Worm (Caenorhabditis elegans) whole organism, dauer: Measurements from ENCODE around the gene ZK1127.5.

ENCODE experiments used
- unc-62 ChIP-seq: sonication (generic microtip); optimal IDR thresholded peaks from 2 replicates; lab custom pipeline; 2017; ENCODE audit warnings: missing biosample characterization, missing genetic modification reagents, missing genetic modification characterization

Gene ZK1127.5

ce11 chrII:7050021-7050722 is at the start of gene ZK1127.5, which contains the start of gene tcer-1:
TSS of gene ZK1127.5 (plus strand) at chrII:7050672.
TSS of gene tcer-1 (minus strand) at chrII:7050071.
- no peak for TF ChIP-seq unc-62 (GFP tag; lab: Kevin White, UChicago)

- TF ChIP-seq unc-62 (GFP tag; lab: Kevin White, UChicago) = no peak
Measured at ce11 chrII:7002956-7003357, 47.5 kb upstream of the ZK1127.5 start.

DNA sequence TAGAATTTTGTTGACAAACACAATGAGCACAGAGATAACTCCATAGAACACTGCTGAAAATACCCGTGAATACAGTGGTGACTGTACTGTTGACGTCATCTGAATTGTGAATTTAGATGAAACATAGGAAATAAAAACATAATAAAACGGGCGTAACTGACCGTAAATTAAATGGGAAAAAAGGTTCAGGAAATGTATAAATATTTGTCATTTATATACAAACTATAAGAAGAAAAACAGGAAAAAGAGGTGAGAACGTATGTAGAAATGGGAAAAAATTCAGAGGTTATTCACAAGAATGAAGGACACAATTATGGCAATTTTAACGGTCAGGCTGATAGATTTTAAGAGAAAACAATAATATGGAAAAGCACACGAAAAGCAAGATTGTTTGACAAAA is 37.9 kb upstream of the ZK1127.5 start, which contains the start of gene sqv-7:
Gene sqv-7 (minus strand): TSS at position 101 of the 400 bp plus-strand sequence.
- TF ChIP-seq unc-62 (GFP tag; lab: Kevin White, UChicago) = no peak

DNA sequence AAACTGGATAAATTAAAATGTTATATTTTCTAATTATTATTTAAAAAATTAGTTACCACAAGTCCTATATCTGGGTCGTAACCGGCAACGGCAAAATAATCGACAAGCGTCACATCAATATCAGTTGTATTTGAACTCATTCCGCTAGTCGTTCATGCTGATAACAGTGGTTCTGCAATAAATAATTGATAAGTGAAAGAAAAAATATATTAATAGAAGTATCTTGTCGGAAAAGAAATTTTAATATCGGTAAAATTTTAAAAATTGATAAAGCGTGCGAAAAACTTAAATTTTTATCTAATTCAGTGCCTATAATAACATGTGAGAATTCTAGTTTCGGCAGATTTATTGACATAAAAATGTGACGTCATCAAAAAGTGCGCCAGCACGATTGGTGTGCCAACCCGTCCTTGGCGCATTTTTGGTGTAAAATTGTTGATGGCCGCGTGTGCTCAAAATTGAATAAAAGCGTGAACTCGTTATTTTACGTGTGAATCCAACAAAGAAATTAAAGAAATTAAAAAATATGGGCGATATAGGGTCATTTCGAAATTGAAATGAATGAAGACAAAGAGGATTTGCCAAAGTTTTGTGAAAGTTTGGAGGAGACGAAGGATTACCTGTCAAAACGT is 28.0 kb upstream of the ZK1127.5 start, which contains the start of the genes lst-6 and lst-5:
Gene lst-6 (minus strand): TSS at position 140 of the 632 bp plus-strand sequence.
Gene lst-5 (plus strand): TSS at position 544 of the 632 bp plus-strand sequence.
- TF ChIP-seq unc-62 (GFP tag; lab: Kevin White, UChicago) = no peak

DNA sequence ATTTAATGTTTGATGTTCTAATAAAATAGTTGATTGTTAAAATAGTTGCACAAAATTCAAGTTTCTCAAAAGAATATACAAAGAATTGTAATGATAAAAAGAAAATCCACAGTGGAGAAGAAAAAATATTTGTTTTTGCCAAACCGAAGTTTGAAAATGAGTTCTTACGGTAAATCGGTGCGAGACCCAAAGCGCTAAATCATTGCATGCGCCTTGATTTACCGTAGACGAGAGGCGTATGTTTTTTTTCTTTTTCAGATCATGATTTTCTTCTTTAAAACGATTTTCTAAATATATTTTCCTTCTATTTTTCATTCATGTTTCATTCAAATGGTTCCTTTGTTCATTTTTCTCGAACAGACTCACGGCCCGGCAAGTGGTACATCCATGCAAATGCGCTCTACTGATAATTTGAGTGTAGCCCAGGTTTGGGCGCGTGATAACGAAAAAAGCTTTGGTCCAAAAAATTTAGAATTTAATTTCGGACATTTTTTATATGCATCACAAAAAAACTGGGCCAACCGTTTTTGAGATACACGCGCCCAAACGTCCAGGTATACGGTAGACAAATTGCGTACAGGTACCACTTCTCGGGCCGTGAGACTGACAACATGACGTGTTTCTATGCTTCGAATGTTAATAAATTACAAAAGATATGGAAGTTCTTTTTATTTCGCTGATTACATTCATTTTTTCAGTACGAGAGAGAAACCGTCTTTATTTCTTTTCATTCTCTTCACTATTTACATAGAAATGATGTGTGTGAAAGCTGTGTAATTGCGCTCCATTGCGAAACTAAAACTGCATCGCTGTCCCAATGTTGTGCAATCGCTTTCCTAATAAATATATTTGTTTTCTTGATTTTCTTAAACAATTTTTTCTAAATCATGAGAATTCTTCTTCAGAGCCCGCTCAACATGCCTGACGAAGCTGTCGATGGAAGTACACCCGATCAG is 25.3 kb upstream of the ZK1127.5 start, which contains the start of gene znf-598:
Gene znf-598 (plus strand): TSS at position 906 of the 956 bp plus-strand sequence.
- no peak for TF ChIP-seq unc-62 (GFP tag; lab: Kevin White, UChicago)

ce11 chrII:7029524-7029923 is 20.9 kb upstream of the ZK1127.5 start:
- no peak for TF ChIP-seq unc-62 (GFP tag; lab: Kevin White, UChicago)

DNA sequence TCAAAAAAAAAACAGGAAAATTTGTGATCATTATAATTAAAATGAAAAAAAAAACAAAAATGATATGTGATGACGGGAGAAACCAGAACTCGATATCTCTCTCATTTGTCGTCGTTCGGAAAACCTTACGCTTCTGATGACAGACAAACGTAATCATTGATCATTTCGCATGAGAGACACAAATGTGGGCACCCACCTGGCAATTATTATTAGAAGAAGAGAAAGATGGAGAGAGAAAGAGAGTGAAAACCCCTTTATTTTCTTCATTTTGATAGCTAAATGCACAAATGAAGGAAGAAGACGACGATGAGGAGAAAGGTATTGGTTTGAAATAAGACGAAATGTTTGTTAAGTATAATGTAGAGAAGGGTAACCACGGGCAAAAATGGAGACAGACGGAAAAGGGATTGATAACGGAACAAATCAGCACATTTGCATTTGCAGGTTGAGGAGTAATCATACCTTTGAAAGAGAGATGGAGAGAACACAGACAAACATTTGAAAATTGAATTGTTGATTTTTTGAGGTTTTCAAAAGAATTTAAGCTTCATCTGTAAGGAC is 19.3 kb upstream of the ZK1127.5 start:
- no peak for TF ChIP-seq unc-62 (GFP tag; lab: Kevin White, UChicago)

DNA sequence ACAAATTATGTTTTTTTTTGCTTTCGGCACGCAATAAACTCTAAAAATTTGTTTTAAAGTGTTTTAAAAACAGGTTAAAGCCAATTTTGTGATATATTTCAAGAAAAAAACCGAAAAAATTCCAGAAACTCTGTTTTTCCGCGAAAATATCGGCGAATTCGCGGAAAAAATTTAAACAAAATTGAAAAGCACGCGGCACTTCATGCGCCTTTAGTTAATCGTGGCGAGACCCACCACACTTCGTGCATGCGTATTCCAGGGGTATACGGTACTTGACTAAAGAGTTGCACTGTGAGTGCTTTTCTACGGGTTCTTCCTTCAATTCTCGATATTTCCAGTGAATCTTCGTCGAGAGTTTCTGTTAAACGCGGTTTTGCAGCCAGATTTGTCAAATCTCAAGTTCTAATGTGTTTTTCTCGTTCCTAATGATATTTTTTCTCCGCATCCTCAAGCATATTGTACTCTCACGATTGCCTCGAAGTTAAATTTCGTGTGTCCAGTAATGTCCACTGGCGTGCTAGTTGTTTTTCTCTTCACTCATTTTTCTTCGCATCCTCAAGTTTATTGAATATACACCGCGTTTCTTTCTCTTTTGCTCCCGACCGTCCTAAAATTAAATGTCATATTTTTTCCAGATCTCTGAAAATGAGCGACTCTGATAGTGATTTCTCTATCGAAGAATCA is 12.7 kb upstream of the ZK1127.5 start, which contains the start of gene cin-4:
Gene cin-4 (plus strand): TSS at position 634 of the 684 bp plus-strand sequence.
- no peak for TF ChIP-seq unc-62 (GFP tag; lab: Kevin White, UChicago)

ce11 chrII:7049470-7049869 is 1.0 kb upstream of the ZK1127.5 start:
- no peak for TF ChIP-seq unc-62 (GFP tag; lab: Kevin White, UChicago)

- TF ChIP-seq unc-62 (GFP tag; lab: Kevin White, UChicago) = no peak
Measured at ce11 chrII:7051778-7052177, 1.3 kb downstream of the ZK1127.5 start, which contains the start of gene ZK1127.12. TSS of gene ZK1127.12 (plus strand) at chrII:7052078.

- no peak for TF ChIP-seq unc-62 (GFP tag; lab: Kevin White, UChicago)
Measured at ce11 chrII:7053001-7053400, 2.5 kb downstream of the ZK1127.5 start, which contains the start of gene ZK1127.13. TSS of gene ZK1127.13 (plus strand) at chrII:7053301.

ce11 chrII:7053649-7054048 is 3.2 kb downstream of the ZK1127.5 start, which contains the start of gene ZK1127.4:
TSS of gene ZK1127.4 (plus strand) at chrII:7053949.
- no peak for TF ChIP-seq unc-62 (GFP tag; lab: Kevin White, UChicago)

DNA sequence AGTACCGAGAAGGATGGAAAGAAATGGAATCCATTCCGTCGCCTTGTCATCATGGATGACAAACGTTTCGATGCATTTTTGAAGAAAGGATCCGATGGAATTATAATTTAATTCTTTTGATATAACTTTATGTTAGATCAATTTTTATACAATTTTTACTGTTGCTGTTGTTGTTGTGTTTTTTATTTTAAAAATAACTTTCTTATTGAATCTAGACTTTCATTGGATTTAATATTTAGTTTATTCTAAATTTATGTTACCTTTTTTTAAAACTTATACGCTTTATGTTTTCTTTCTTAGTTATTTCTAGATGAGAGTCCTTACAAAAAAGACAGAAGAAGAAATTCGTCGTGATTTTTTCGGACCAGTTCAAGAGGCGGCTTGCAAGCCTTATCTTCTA is 4.5 kb downstream of the ZK1127.5 start, which contains the start of gene ZK1127.3:
Gene ZK1127.3 (plus strand): TSS at position 301 of the 400 bp plus-strand sequence.
- no peak for TF ChIP-seq unc-62 (GFP tag; lab: Kevin White, UChicago)

ce11 chrII:7056328-7056727 is 5.9 kb downstream of the ZK1127.5 start:
- TF ChIP-seq unc-62 (GFP tag; lab: Kevin White, UChicago) = no peak
